Worm (Caenorhabditis elegans): ENCODE results near the gene H08M01.1.

Gene H08M01.1

ce11 chrIV:13881754-13882275 is 45.6 kb upstream of the H08M01.1 start, which contains the start of gene rpl-29:
rpl-29 (plus strand) TSS chrIV:13882225.
- TF ChIP-seq F16B12.6 (tag; optimal IDR thresholded peaks at IDR 0.05) (peak; percentile 18), pax-3 (tag; optimal IDR thresholded peaks at IDR 0.05) (peak; percentile 61), nhr-90 (tag; optimal IDR thresholded peaks at IDR 0.05; ENCODE audit: poor library complexity) (peak; percentile 91), pag-3 (tag; optimal IDR thresholded peaks at IDR 0.05; ENCODE audit: borderline replicate concordance, insufficient read depth) (no peak), snpc-4 (tag; optimal IDR thresholded peaks at IDR 0.05) (peak; percentile 79), nhr-84 (tag; optimal IDR thresholded peaks at IDR 0.05) (no peak), ceh-88 (GFP tag; IDR thresholded peaks at IDR 0.05) (peak; percentile 76), mef-2 (tag; optimal IDR thresholded peaks at IDR 0.05) (no peak), dsc-1 (tag; optimal IDR thresholded peaks at IDR 0.05) (peak; percentile 87), skn-1 (tag; optimal IDR thresholded peaks at IDR 0.05) (peak; percentile 81), nhr-12 (tag; optimal IDR thresholded peaks at IDR 0.05) (no peak), hpl-2 (GFP tag; optimal IDR thresholded peaks at IDR 0.05) (peak; percentile 74), fkh-4 (tag; optimal IDR thresholded peaks at IDR 0.05; ENCODE audit: borderline replicate concordance) (peak; percentile 37), C16A3.4 (tag; optimal IDR thresholded peaks at IDR 0.05) (peak; percentile 95), unc-62 (GFP tag; optimal IDR thresholded peaks at IDR 0.05) (no peak), hlh-17 (GFP tag; optimal IDR thresholded peaks at IDR 0.05; ENCODE audit: borderline replicate concordance) (no peak), irx-1 (tag; optimal IDR thresholded peaks at IDR 0.05) (peak; percentile 84), swsn-7 (tag; optimal IDR thresholded peaks at IDR 0.05) (peak; percentile 92), rnt-1 (tag; optimal IDR thresholded peaks at IDR 0.05) (peak; percentile 93), ces-1 (GFP tag; optimal IDR thresholded peaks at IDR 0.05) (no peak), alr-1 (tag; optimal IDR thresholded peaks at IDR 0.05; ENCODE audit: borderline replicate concordance) (no peak), lin-14 (GFP tag; optimal IDR thresholded peaks at IDR 0.05) (peak; percentile 90), C34B4.2 (tag; optimal IDR thresholded peaks at IDR 0.05) (no peak), unc-86 (tag; optimal IDR thresholded peaks at IDR 0.05) (peak; percentile 92), jun-1 (tag; optimal IDR thresholded peaks at IDR 0.05) (peak; percentile 82), efl-3 (GFP tag; optimal IDR thresholded peaks at IDR 0.05) (no peak), unc-30 (tag; optimal IDR thresholded peaks at IDR 0.05) (no peak), efl-1 (optimal IDR thresholded peaks at IDR 0.05) (peak; percentile 89 to 94), efl-1 (GFP tag; optimal IDR thresholded peaks at IDR 0.05 in 1 of 2) (peak; percentile 78 to 98), pqm-1 (tag; optimal IDR thresholded peaks at IDR 0.05) (no peak), fkh-10 (GFP tag; optimal IDR thresholded peaks at IDR 0.05) (peak; percentile 49), fos-1 (tag; optimal IDR thresholded peaks at IDR 0.05) (peak; percentile 88), nhr-19 (GFP tag; conservative IDR thresholded peaks at IDR 0.05) (peak; percentile 92), elt-2 (tag; optimal IDR thresholded peaks at IDR 0.05) (peak; percentile 71), sptf-1 (tag; optimal IDR thresholded peaks at IDR 0.05) (no peak), nhr-77 (tag; optimal IDR thresholded peaks at IDR 0.05) (peak; percentile 82), nhr-237 (tag; optimal IDR thresholded peaks at IDR 0.05) (peak; percentile 4), ztf-4 (tag; optimal IDR thresholded peaks at IDR 0.05) (peak; percentile 82), nhr-76 (tag; optimal IDR thresholded peaks at IDR 0.05) (no peak), lir-3 (tag; optimal IDR thresholded peaks at IDR 0.05; ENCODE audit: poor library complexity) (no peak), fkh-8 (tag; optimal IDR thresholded peaks at IDR 0.05) (peak; percentile 86), ceh-63 (GFP tag; optimal IDR thresholded peaks at IDR 0.05) (no peak), lsy-2 (tag; optimal IDR thresholded peaks at IDR 0.05) (peak; percentile 99), unc-130 (tag; optimal IDR thresholded peaks at IDR 0.05) (peak; percentile 59), mab-9 (GFP tag; IDR thresholded peaks at IDR 0.05) (peak; percentile 79), nhr-85 (tag) (peak; percentile 97), nhr-47 (tag; optimal IDR thresholded peaks at IDR 0.05) (peak; percentile 95), nhr-20 (tag; optimal IDR thresholded peaks at IDR 0.05) (peak; percentile 92), ceh-8 (GFP tag; optimal IDR thresholded peaks at IDR 0.05) (peak; percentile 67), vab-15 (tag; optimal IDR thresholded peaks at IDR 0.05) (peak; percentile 58), xbp-1 (tag; optimal IDR thresholded peaks at IDR 0.05) (peak; percentile 91), dpl-1 (GFP tag; optimal IDR thresholded peaks at IDR 0.05) (peak; percentile 74 to 82 (median 81)), sox-4 (tag; optimal IDR thresholded peaks at IDR 0.05) (peak; percentile 58)

Data from whole organism, L1 larva.